Worm (Caenorhabditis elegans): ENCODE results near the gene F54B3.4.

ce11 chrII:10283145-10283544 is 12.2 kb upstream of the F54B3.4 start:
- TF ChIP-seq unc-62 (GFP tag; optimal IDR thresholded peaks at IDR 0.05) (no peak), snpc-4 (tag; optimal IDR thresholded peaks at IDR 0.05) (no peak), nhr-12 (tag; optimal IDR thresholded peaks at IDR 0.05) (no peak), elt-1 (tag; optimal IDR thresholded peaks at IDR 0.05; ENCODE audit: borderline replicate concordance, insufficient read depth) (no peak)

All from whole organism, mixed stage, embryonic.